Worm (Caenorhabditis elegans): ENCODE results near the gene nhr-232.

ce11 chrV:10283444-10283843 lies 27.5 kb downstream of the nhr-232 start, which contains the start of gene lys-3:
- TF ChIP-seq him-1 (tag; optimal IDR thresholded peaks at IDR 0.05) (no peak), dao-5 (tag; optimal IDR thresholded peaks at IDR 0.05) (no peak), W03F9.2 (tag; optimal IDR thresholded peaks at IDR 0.05) (no peak)
